Fruit fly (Drosophila melanogaster) whole organism, wandering third instar larva: ENCODE data around the gene Swip-1.

Experiments
- Abd-B ChIP-seq: fragments of >200 bp; optimal IDR thresholded peaks from 2 replicates; lab custom pipeline; 2017; ENCODE audit warnings: missing biosample characterization, missing genetic modification characterization
- CG32264 ChIP-seq: fragments of 200-800 bp; sonication (Bioruptor generic); optimal IDR thresholded peaks from 2 replicates; lab custom pipeline; 2016; ENCODE audit warnings: missing biosample characterization, missing genetic modification characterization
- CG9705 ChIP-seq: fragments of 200-800 bp; sonication (Bioruptor generic); optimal IDR thresholded peaks from 2 replicates; lab custom pipeline; 2018; ENCODE audit warnings: missing biosample characterization, mild to moderate bottlenecking, missing genetic modification characterization
- CrebA ChIP-seq: fragments of 200-800 bp; sonication (Bioruptor generic); optimal IDR thresholded peaks from 2 replicates; lab custom pipeline; 2016; ENCODE audit warnings: missing biosample characterization, mild to moderate bottlenecking, missing genetic modification characterization, borderline replicate concordance
- Dfd ChIP-seq: fragments of >200 bp; optimal IDR thresholded peaks from 2 replicates; lab custom pipeline; 2017; ENCODE audit warnings: missing biosample characterization, missing genetic modification characterization
- Dif ChIP-seq: fragments of 200-275, 200-300 bp; sonication (Bioruptor generic); optimal IDR thresholded peaks from 2 replicates; lab custom pipeline; 2018; ENCODE audit warnings: missing biosample characterization, missing genetic modification characterization; ENCODE audit not compliant: partially characterized antibody
- GATAd ChIP-seq: sonication (Bioruptor generic); optimal IDR thresholded peaks from 2 replicates; lab custom pipeline; 2016; ENCODE audit warnings: missing biosample characterization, missing genetic modification characterization
- HLH106 ChIP-seq: fragments of 200-800 bp; optimal IDR thresholded peaks from 3 replicates; lab custom pipeline; 2019; ENCODE audit warnings: missing biosample characterization, mild to moderate bottlenecking, missing genetic modification characterization, moderate library complexity
- Hnf4 ChIP-seq: fragments of 200-800 bp; sonication (Bioruptor generic); optimal IDR thresholded peaks from 2 replicates; lab custom pipeline; 2016; ENCODE audit warnings: missing biosample characterization, mild to moderate bottlenecking, missing genetic modification characterization
- Hr78 ChIP-seq: fragments of >200 bp; optimal IDR thresholded peaks from 2 replicates; lab custom pipeline; 2017; ENCODE audit warnings: missing biosample characterization, missing genetic modification characterization
- Hr83 ChIP-seq: fragments of 200-300 bp; sonication (Bioruptor generic); optimal IDR thresholded peaks from 2 replicates; lab custom pipeline; 2016; ENCODE audit warnings: missing biosample characterization, mild to moderate bottlenecking, missing genetic modification characterization, moderate library complexity; ENCODE audit not compliant: poor library complexity, severe bottlenecking
- Jra ChIP-seq: sonication (Bioruptor generic); optimal IDR thresholded peaks from 2 replicates; lab custom pipeline; 2016; ENCODE audit warnings: missing biosample characterization, missing genetic modification characterization
- Mio ChIP-seq: sonication (Bioruptor generic); optimal IDR thresholded peaks from 2 replicates; lab custom pipeline; 2016; ENCODE audit warnings: missing biosample characterization, missing genetic modification characterization
- Myc ChIP-seq: fragments of >200 bp; optimal IDR thresholded peaks from 2 replicates; lab custom pipeline; 2017
- N ChIP-seq: fragments of >200 bp; optimal IDR thresholded peaks from 2 replicates; lab custom pipeline; 2018; ENCODE audit warnings: missing biosample characterization, missing external identifiers, missing genetic modification characterization
- OdsH ChIP-seq: fragments of 200-800 bp; sonication (Bioruptor generic); optimal IDR thresholded peaks from 2 replicates; lab custom pipeline; 2016; ENCODE audit warnings: missing biosample characterization, mild to moderate bottlenecking, missing genetic modification characterization
- Rel ChIP-seq, 2 experiments: fragments of 200-800 bp; sonication (Bioruptor generic) in 1 of 2; optimal IDR thresholded peaks; 2 replicates in 1 of 2; 3 replicates in 1 of 2; lab custom pipeline; 2016 to 2019; ENCODE audit warnings: mild to moderate bottlenecking in 2 of 2, missing biosample characterization in 2 of 2, missing genetic modification characterization in 2 of 2, moderate library complexity in 1 of 2
- Sp1 ChIP-seq: fragments of 200-800 bp; sonication (Bioruptor generic); optimal IDR thresholded peaks from 3 replicates; lab custom pipeline; 2019; ENCODE audit warnings: missing biosample characterization, mild to moderate bottlenecking, missing genetic modification characterization, moderate library complexity
- Vsx2 ChIP-seq: fragments of 200-300, 225-300 bp; sonication (Bioruptor generic); optimal IDR thresholded peaks from 2 replicates; lab custom pipeline; 2018; ENCODE audit warnings: missing biosample characterization, missing genetic modification characterization; ENCODE audit not compliant: partially characterized antibody
- br ChIP-seq: fragments of 200-800 bp; sonication (Bioruptor generic); optimal IDR thresholded peaks from 2 replicates; lab custom pipeline; 2016; ENCODE audit warnings: missing biosample characterization, missing genetic modification characterization
- brk ChIP-seq: fragments of 200-800 bp; sonication (Bioruptor generic); optimal IDR thresholded peaks from 2 replicates; lab custom pipeline; 2016; ENCODE audit warnings: missing biosample characterization, mild to moderate bottlenecking, missing genetic modification characterization
- dl ChIP-seq, 2 experiments: fragments of 175-275, 200-275 bp in 1 of 2; fragments of 200-275 bp in 1 of 2; sonication (Bioruptor generic); optimal IDR thresholded peaks; lab custom pipeline; 2018; ENCODE audit warnings: mild to moderate bottlenecking in 2 of 2, missing biosample characterization in 2 of 2, missing genetic modification characterization in 2 of 2, moderate library complexity in 2 of 2; ENCODE audit not compliant: partially characterized antibody in 2 of 2, insufficient read depth in 1 of 2
- dmrt93B ChIP-seq: fragments of 200-800 bp; sonication (Bioruptor generic); optimal IDR thresholded peaks from 2 replicates; lab custom pipeline; 2018; ENCODE audit warnings: missing biosample characterization, mild to moderate bottlenecking, missing genetic modification characterization
- dsf ChIP-seq: sonication (Bioruptor generic); optimal IDR thresholded peaks from 2 replicates; lab custom pipeline; 2016; ENCODE audit warnings: missing biosample characterization, missing genetic modification characterization, borderline replicate concordance
- ey ChIP-seq: fragments of 200-800 bp; sonication (Bioruptor generic); optimal IDR thresholded peaks from 2 replicates; lab custom pipeline; 2016; ENCODE audit warnings: missing biosample characterization, missing genetic modification characterization
- foxo ChIP-seq, 2 experiments: fragments of 200-800 bp; sonication (Bioruptor generic); optimal IDR thresholded peaks; 2 replicates in 1 of 2; 3 replicates in 1 of 2; lab custom pipeline; 2016 to 2017; ENCODE audit warnings: missing biosample characterization in 2 of 2, missing genetic modification characterization in 2 of 2
- fru ChIP-seq: fragments of 200-800 bp; sonication (Bioruptor generic); optimal IDR thresholded peaks from 3 replicates; lab custom pipeline; 2016; ENCODE audit warnings: missing biosample characterization, mild to moderate bottlenecking, missing genetic modification characterization
- h ChIP-seq: fragments of 200-800 bp; sonication (Bioruptor generic); optimal IDR thresholded peaks from 3 replicates; lab custom pipeline; 2016; ENCODE audit warnings: missing biosample characterization, mild to moderate bottlenecking, missing genetic modification characterization
- jim ChIP-seq: fragments of 175-275, 200-325 bp; sonication (Bioruptor generic); optimal IDR thresholded peaks from 2 replicates; lab custom pipeline; 2016; ENCODE audit warnings: missing biosample characterization, mild to moderate bottlenecking, missing genetic modification characterization
- lola ChIP-seq: fragments of >200 bp; optimal IDR thresholded peaks from 2 replicates; lab custom pipeline; 2017; ENCODE audit warnings: missing biosample characterization, missing genetic modification characterization
- pan ChIP-seq: fragments of >200 bp; optimal IDR thresholded peaks from 2 replicates; lab custom pipeline; 2017
- psq ChIP-seq: fragments of 200-800 bp; sonication (Bioruptor generic); optimal IDR thresholded peaks from 3 replicates; lab custom pipeline; 2017; ENCODE audit warnings: missing biosample characterization, mild to moderate bottlenecking, missing genetic modification characterization, moderate library complexity
- rgr ChIP-seq: fragments of 200-800 bp; sonication (Bioruptor generic); optimal IDR thresholded peaks from 3 replicates; lab custom pipeline; 2016; ENCODE audit warnings: missing biosample characterization, mild to moderate bottlenecking, missing genetic modification characterization
- sage ChIP-seq: fragments of 200-800 bp; sonication (Bioruptor generic); optimal IDR thresholded peaks from 2 replicates; lab custom pipeline; 2016; ENCODE audit warnings: missing biosample characterization, mild to moderate bottlenecking, missing genetic modification characterization
- sv ChIP-seq: fragments of 200-800 bp; sonication (Bioruptor generic); optimal IDR thresholded peaks from 3 replicates; lab custom pipeline; 2016; ENCODE audit warnings: missing biosample characterization, missing genetic modification characterization
- tai ChIP-seq: sonication (Bioruptor generic); optimal IDR thresholded peaks from 2 replicates; lab custom pipeline; 2016; ENCODE audit warnings: missing biosample characterization, missing genetic modification characterization
- usp ChIP-seq: fragments of >200 bp; optimal IDR thresholded peaks from 2 replicates; lab custom pipeline; 2017; ENCODE audit warnings: missing biosample characterization, missing genetic modification characterization
- woc ChIP-seq: sonication (Bioruptor generic); optimal IDR thresholded peaks from 2 replicates; lab custom pipeline; 2016; ENCODE audit warnings: missing biosample characterization, mild to moderate bottlenecking, missing genetic modification characterization

Swip-1 gene

dm6 chr2L:18974063-18974779, 12.9 kb downstream of the Swip-1 start, which contains the start of the genes L2HGDH and CG10431 (continued):
- peak; percentile 60 for TF ChIP-seq Dif (GFP tag; lab: Kevin White, UChicago)

dm6 chr2L:18968370-18969105, 18.5 kb downstream of the Swip-1 start, which contains the start of the genes Nak and Tango6:
Gene Nak (minus strand): TSS chr2L:18968744.
Gene Tango6 (plus strand): TSS chr2L:18969028.
- TF ChIP-seq dmrt93B (GFP tag; lab: Kevin White, UChicago) = peak; percentile 16
- no peak for TF ChIP-seq lola (GFP tag; lab: Kevin White, UChicago)
- no peak for TF ChIP-seq sage (GFP tag; lab: Kevin White, UChicago)
- TF ChIP-seq fru (GFP tag; lab: Kevin White, UChicago) = peak; percentile 67
- TF ChIP-seq Abd-B (GFP tag; lab: Kevin White, UChicago) = no peak
- TF ChIP-seq pan (lab: Kevin White, UChicago) = no peak
- no peak for TF ChIP-seq Hr78 (GFP tag; lab: Kevin White, UChicago)
- peak; percentile 51 for TF ChIP-seq Sp1
- TF ChIP-seq dsf (GFP tag; lab: Kevin White, UChicago) = peak; percentile 30
- peak; percentile 11 for TF ChIP-seq OdsH (GFP tag; lab: Kevin White, UChicago)
- TF ChIP-seq Dif (GFP tag; lab: Kevin White, UChicago) = no peak
- peak in 1 of 2 experiments; percentile 50 for TF ChIP-seq foxo (GFP tag; optimal IDR thresholded peaks at IDR 0.05; lab: Kevin White, UChicago)
- no peak for TF ChIP-seq jim
- TF ChIP-seq Mio (GFP tag; lab: Kevin White, UChicago) = no peak
- peak; percentile 27 for TF ChIP-seq sv
- TF ChIP-seq HLH106 (tag; lab: Kevin White, UChicago) = peak; percentile 18
- TF ChIP-seq Rel (GFP tag; optimal IDR thresholded peaks at IDR 0.05; lab: Kevin White, UChicago) = no peak
- TF ChIP-seq Rel (tag; optimal IDR thresholded peaks at IDR 0.05; lab: Kevin White, UChicago) = peak; percentile 66
- peak; percentile 11 for TF ChIP-seq ey (GFP tag; lab: Kevin White, UChicago)
- peak; percentile 95 for TF ChIP-seq Vsx2 (GFP tag; lab: Kevin White, UChicago)
- no peak for TF ChIP-seq brk (GFP tag; lab: Kevin White, UChicago)
- TF ChIP-seq h (GFP tag; lab: Kevin White, UChicago) = peak; percentile 60
- TF ChIP-seq Hr83 (GFP tag; lab: Kevin White, UChicago) = peak; percentile 24
- TF ChIP-seq Hnf4 (GFP tag; lab: Kevin White, UChicago) = peak; percentile 36
- TF ChIP-seq usp (GFP tag; lab: Kevin White, UChicago) = no peak
- TF ChIP-seq rgr (GFP tag; lab: Kevin White, UChicago) = peak; percentile 50
- TF ChIP-seq GATAd (GFP tag; lab: Kevin White, UChicago) = peak; percentile 58
- peak; percentile 86 for TF ChIP-seq woc (GFP tag; lab: Kevin White, UChicago)
- TF ChIP-seq dl (GFP tag; optimal IDR thresholded peaks at IDR 0.05; lab: Kevin White, UChicago; ENCODE audit: insufficient read depth in 1 of 2, partially characterized antibody in 2 of 2) = no peak
- peak; percentile 29 for TF ChIP-seq CG9705 (GFP tag; lab: Kevin White, UChicago)
- TF ChIP-seq N = no peak
- no peak for TF ChIP-seq tai (GFP tag; lab: Kevin White, UChicago)
- TF ChIP-seq CrebA (GFP tag; lab: Kevin White, UChicago) = no peak
- peak; percentile 70 for TF ChIP-seq Jra (GFP tag; lab: Kevin White, UChicago)
- no peak for TF ChIP-seq Dfd
- TF ChIP-seq br (GFP tag; lab: Kevin White, UChicago) = peak; percentile 22
- no peak for TF ChIP-seq CG32264 (GFP tag; lab: Kevin White, UChicago)
- TF ChIP-seq Myc (lab: Kevin White, UChicago) = peak; percentile 78
- peak; percentile 15 for TF ChIP-seq psq
